Worm (Caenorhabditis elegans): ENCODE measurements around the gene C04B4.5.
A peak's percentile ranks its signal among the peaks of the same experiment; 100 is the strongest.

The C04B4.5 gene

DNA sequence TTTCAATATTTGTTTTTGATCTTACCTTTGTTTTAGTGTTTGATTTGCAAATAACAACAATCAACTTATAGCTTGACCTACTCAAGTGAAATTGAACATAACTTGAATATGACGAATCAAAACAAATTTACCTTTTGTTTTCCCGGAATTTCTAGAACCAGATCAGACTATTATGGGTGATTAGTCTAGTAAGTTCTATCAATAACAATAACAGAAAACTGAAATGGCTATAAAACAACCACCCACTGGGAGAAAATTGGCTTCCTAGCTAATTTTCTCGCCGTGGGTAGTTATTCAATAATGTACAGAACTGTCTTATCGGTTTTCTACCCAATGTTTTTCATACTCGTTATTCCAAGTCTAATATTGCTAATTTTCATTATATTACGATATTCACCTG lies 40.5 kb upstream of the C04B4.5 start, which contains the start of gene srd-45:
Gene srd-45, plus strand, starts transcription at position 301 of the 400 bp plus-strand sequence.
- TF ChIP-seq nfya-1 (tag; optimal IDR thresholded peaks at IDR 0.05) = no peak

DNA sequence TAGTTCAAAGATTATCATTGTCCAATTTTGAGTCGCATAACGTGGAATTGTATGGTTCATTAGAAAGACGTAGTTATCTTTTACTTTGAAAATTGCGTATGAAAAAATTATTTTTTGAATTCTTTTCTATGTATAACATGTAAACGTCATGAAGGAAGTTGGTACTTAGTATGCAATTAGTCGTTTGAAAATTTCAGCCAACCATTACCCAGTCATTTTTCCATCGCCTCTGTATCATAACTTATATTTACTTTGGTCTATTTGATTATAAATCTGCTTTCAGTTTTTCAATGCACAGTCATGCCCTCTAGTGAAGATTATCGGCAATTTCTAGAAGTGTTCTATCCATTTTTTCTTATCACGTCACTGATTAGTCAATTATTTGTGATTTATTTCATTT lies 38.3 kb upstream of the C04B4.5 start, which contains the start of gene srd-41:
Gene srd-41, plus strand, starts transcription at position 301 of the 400 bp plus-strand sequence.
- TF ChIP-seq ceh-34 (tag; optimal IDR thresholded peaks at IDR 0.05) (no peak), C38D4.7 (GFP tag; optimal IDR thresholded peaks at IDR 0.05) (no peak), ceh-14 (tag; optimal IDR thresholded peaks at IDR 0.05) (no peak), gmeb-2 (tag; optimal IDR thresholded peaks at IDR 0.05) (no peak), rnt-1 (tag; optimal IDR thresholded peaks at IDR 0.05) (no peak), pat-9 (tag; optimal IDR thresholded peaks at IDR 0.05) (no peak)

DNA sequence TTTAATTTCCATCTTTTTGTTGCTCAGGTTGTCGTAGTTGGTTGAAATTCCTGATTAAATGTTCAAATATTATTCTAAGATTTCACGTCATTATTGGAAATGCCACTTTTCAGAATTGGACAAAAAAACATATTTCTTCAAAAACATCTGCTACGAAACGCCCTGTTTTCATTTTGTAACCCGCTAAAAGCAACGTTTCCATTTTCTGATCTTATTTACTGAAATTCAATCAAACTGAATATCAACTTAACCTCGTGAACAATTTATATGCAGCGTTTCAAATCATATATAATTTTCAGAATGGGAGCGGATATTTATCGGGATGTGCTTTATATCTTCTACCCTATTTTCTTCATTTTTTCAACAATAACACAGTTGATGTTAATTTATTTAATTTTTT lies 35.3 kb upstream of the C04B4.5 start, which contains the start of gene srd-40:
Gene srd-40, plus strand, starts transcription at position 301 of the 400 bp plus-strand sequence.
- TF ChIP-seq hlh-13 (GFP tag; optimal IDR thresholded peaks at IDR 0.05) (no peak), tbx-7 (tag; optimal IDR thresholded peaks at IDR 0.05) (no peak), ceh-30 (tag; optimal IDR thresholded peaks at IDR 0.05) (no peak), nhr-232 (tag; optimal IDR thresholded peaks at IDR 0.05) (no peak), npax-4 (tag; optimal IDR thresholded peaks at IDR 0.05) (no peak), pat-9 (tag; optimal IDR thresholded peaks at IDR 0.05) (no peak), Y22D7AL.16 (tag; optimal IDR thresholded peaks at IDR 0.05) (no peak), C38D4.7 (GFP tag; optimal IDR thresholded peaks at IDR 0.05) (no peak), pros-1 (tag; optimal IDR thresholded peaks at IDR 0.05) (no peak), ceh-9 (tag; optimal IDR thresholded peaks at IDR 0.05) (no peak), F13H6.1 (tag; optimal IDR thresholded peaks at IDR 0.05) (no peak), ets-4 (tag; optimal IDR thresholded peaks at IDR 0.05) (no peak), pax-1 (tag; optimal IDR thresholded peaks at IDR 0.05) (no peak), ceh-45 (GFP tag; IDR thresholded peaks at IDR 0.05) (no peak), elt-2 (tag; optimal IDR thresholded peaks at IDR 0.05) (no peak), hlh-30 (tag; optimal IDR thresholded peaks at IDR 0.05; ENCODE audit: insufficient read depth) (no peak), nhr-11 (tag; optimal IDR thresholded peaks at IDR 0.05) (no peak)

DNA sequence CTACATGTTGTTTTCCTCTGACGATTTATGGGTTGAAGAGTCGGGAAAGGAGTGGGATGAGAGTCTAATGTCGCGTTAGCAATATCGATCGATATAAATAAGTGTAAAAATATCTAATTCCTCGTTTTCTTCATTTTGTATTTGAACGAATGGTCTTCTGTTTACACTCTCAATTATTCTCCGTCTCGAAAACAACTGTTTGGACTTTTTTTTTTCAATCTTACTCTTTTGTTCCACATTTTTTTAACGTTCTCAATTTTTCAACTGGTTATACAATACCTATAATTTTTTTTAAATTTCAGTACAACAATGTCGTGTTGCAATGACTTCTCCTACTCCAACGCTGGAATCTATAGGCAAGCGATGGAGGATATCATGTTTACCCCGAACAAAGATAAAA lies 33.2 kb upstream of the C04B4.5 start, which contains the start of gene F17A2.13:
Gene F17A2.13, plus strand, starts transcription at position 301 of the 400 bp plus-strand sequence.
- TF ChIP-seq dmd-4 (tag; optimal IDR thresholded peaks at IDR 0.05; ENCODE audit: borderline replicate concordance) (no peak), Y22D7AL.16 (tag; optimal IDR thresholded peaks at IDR 0.05) (no peak)

DNA sequence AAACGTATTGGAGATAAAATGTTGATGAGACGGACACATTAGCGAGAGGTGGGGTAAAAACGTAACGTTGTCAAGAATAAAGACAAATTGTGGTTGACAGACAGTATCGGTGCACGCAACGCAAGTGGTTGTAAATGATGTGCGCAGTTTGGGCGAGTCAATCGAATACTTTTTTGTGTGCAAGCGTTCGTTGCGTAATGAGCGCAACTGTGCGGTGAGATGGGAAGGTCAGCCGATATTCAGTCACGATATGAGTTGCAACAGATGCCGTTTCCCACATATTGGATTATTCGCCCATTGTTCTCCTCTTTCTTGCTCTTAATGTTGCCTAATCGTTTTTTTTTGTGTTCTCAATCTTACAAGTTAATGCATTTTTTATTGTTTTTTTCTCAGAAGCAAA lies 32.6 kb upstream of the C04B4.5 start, which contains the start of gene ceh-40:
Gene ceh-40, minus strand, starts transcription at position 41 of the 400 bp plus-strand sequence.
- TF ChIP-seq tbx-2 (tag; optimal IDR thresholded peaks at IDR 0.05) = peak; percentile 35
- TF ChIP-seq sox-4 (tag; optimal IDR thresholded peaks at IDR 0.05) = no peak
- TF ChIP-seq pqm-1 (tag; optimal IDR thresholded peaks at IDR 0.05) = no peak
- no peak for TF ChIP-seq lin-11 (tag; optimal IDR thresholded peaks at IDR 0.05)
- peak; percentile 49 for TF ChIP-seq unc-55 (GFP tag; optimal IDR thresholded peaks at IDR 0.05)
- TF ChIP-seq nfya-1 (tag; optimal IDR thresholded peaks at IDR 0.05) = no peak
- no peak for TF ChIP-seq F13H6.1 (tag; optimal IDR thresholded peaks at IDR 0.05)
- TF ChIP-seq nhr-232 (tag; optimal IDR thresholded peaks at IDR 0.05) = no peak
- TF ChIP-seq ceh-22 (tag; optimal IDR thresholded peaks at IDR 0.05) = no peak
- TF ChIP-seq elt-2 (tag; optimal IDR thresholded peaks at IDR 0.05) = peak; percentile 26
- TF ChIP-seq pax-1 (tag; optimal IDR thresholded peaks at IDR 0.05) = no peak
- no peak for TF ChIP-seq ceh-6 (GFP tag; optimal IDR thresholded peaks at IDR 0.05)
- TF ChIP-seq rnt-1 (tag; optimal IDR thresholded peaks at IDR 0.05) = no peak
- no peak for TF ChIP-seq ceh-19 (GFP tag; optimal IDR thresholded peaks at IDR 0.05)
- TF ChIP-seq zip-5 (tag; optimal IDR thresholded peaks at IDR 0.05) = no peak
- TF ChIP-seq dve-1 (tag; optimal IDR thresholded peaks at IDR 0.05) = no peak
